Worm (Caenorhabditis elegans): ENCODE results near the gene msp-64.

msp-64 gene

ce11 chrII:5788815-5789214, 21.3 kb downstream of the msp-64 start, which contains the start of gene K05F1.13:
Gene K05F1.13 (plus strand): TSS chrII:5789115.
- TF ChIP-seq unc-62 (GFP tag; optimal IDR thresholded peaks at IDR 0.05): no peak

ce11 chrII:5785504-5785903, 24.6 kb downstream of the msp-64 start:
- no peak for TF ChIP-seq unc-62 (GFP tag; optimal IDR thresholded peaks at IDR 0.05)

ce11 chrII:5781935-5782921, 27.9 kb downstream of the msp-64 start, which contains the start of gene K05F1.6:
Gene K05F1.6 (plus strand): TSS chrII:5782520.
- no peak for TF ChIP-seq unc-62 (GFP tag; optimal IDR thresholded peaks at IDR 0.05)

- no peak for TF ChIP-seq unc-62 (GFP tag; optimal IDR thresholded peaks at IDR 0.05)
These were observed 30.3 kb downstream of the msp-64 start for ce11 chrII:5779866-5780265.

DNA sequence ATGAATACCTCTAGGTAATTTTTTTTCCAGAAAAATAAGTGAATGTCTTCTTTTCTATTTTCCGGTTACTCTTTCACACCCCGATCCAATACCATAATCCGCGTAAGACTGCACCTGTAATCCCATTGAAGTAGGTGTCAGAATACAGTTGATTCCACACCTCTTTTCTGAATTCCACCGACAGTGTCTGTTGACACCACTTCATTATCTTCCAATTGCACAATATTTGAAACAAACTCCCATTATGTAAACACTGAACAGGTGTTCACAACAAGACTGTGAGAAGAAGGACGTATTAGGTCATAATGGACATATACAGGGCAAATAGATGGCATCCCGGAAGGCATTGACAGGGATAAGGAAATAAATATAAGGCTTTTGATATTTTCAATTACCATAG, 32.8 kb downstream of the msp-64 start:
- no peak for TF ChIP-seq unc-62 (GFP tag; optimal IDR thresholded peaks at IDR 0.05)

ce11 chrII:5774879-5775278, 35.3 kb downstream of the msp-64 start:
- TF ChIP-seq unc-62 (GFP tag; optimal IDR thresholded peaks at IDR 0.05): no peak

DNA sequence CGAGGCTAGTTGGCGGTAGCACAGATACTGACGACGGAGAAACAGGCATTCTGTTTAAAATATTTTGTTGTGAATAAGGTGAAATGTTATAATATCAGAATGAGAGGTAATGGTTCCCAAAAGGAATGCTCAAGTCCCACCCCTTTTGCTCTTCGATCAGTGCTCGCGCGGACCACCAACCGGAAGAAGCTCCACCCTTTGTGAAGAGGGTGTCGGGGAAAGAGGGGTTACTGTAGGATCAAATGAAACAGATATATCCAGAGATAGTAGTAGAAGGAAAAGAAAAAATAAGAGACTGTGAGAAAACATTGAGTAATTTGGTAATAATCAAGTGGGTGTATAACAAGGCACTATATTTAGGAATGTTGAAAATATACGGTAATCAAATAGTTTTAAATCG, 36.0 kb downstream of the msp-64 start, which contains the start of the genes dmd-5 and F10C1.1:
Gene dmd-5, minus strand, starts transcription at position 101 of the 400 bp plus-strand sequence.
Gene F10C1.1, plus strand, starts transcription at position 110 of the 400 bp plus-strand sequence.
- no peak for TF ChIP-seq unc-62 (GFP tag; optimal IDR thresholded peaks at IDR 0.05)

DNA sequence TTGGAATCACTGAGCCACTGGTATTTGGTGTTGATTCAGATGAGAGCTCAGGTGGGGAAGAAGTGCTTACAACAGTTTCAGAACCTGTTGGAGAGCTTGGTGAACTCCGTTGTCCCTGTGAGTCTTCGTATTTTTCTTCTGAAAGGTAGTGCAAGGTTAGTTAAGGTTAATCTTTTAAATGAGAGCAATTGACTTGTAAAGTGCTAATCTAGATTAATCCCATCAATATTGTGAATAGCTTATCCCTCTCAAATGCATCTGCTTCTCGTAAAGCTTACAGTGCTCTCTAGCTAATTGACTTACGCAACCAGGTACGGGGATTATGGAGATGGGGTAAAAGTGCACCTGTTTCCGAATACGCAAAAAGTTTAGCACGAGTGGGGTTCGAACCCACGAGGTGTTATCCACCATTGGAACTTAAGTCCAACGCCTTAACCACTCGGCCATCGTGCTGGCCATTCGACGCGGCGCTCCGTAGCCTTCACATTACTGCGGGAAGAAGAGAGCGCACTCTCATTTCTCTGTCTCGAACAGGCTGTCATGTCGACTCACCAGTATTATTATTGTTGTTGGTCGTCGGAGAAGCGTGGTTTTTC, 37.5 kb downstream of the msp-64 start:
- no peak for TF ChIP-seq unc-62 (GFP tag; optimal IDR thresholded peaks at IDR 0.05)

DNA sequence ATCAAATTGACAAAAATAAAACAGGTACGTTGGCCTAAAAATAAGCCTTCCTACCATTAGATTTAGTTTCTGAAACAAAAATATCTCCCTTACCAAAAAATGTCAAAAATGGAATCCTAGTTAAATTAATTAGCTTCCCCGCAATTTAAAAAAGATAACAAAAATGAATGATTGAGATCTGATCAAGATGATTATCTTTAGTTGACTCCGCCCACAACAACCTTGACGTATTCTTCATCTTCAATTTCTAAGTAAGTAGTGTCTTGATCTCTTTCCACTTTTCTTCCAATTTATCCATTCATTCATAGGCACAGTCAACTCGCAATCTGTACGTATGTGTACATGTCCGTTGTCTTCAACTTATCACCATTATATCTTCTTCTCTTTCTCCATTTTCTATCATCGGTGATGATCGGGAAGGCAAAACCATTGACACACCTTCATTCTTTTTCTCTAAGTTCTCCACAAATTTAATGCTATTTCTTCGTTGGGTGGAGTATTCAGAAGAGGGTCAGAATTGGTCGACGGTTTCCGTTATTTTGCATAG, 41.8 kb downstream of the msp-64 start:
- no peak for TF ChIP-seq unc-62 (GFP tag; optimal IDR thresholded peaks at IDR 0.05)

ce11 chrII:5765318-5765717, 44.8 kb downstream of the msp-64 start, which contains the start of gene ifb-1:
Gene ifb-1 (plus strand): TSS chrII:5765618.
- no peak for TF ChIP-seq unc-62 (GFP tag; optimal IDR thresholded peaks at IDR 0.05)
